Fruit fly (Drosophila melanogaster) whole organism, embryonic: Measurements from ENCODE around the gene Ns4.
A peak's percentile ranks its signal among the peaks of the same experiment; 100 is the strongest.

Experiments
- CG13287 ChIP-seq: fragments of 200-800 bp; sonication (Bioruptor generic); IDR thresholded peaks from 2 replicates; pipeline ENCODE4 v1.3.6; 2022; ENCODE audit warnings: missing biosample characterization, missing genetic modification characterization; ENCODE audit not compliant: partially characterized antibody
- CG13894 ChIP-seq: fragments of 200-800 bp; sonication (Bioruptor generic); optimal IDR thresholded peaks from 3 replicates; lab custom pipeline; 2018; ENCODE audit warnings: missing biosample characterization, mild to moderate bottlenecking, missing genetic modification characterization, moderate library complexity
- CG16813 ChIP-seq: fragments of 200-800 bp; sonication (Bioruptor generic); IDR thresholded peaks from 3 replicates; pipeline ENCODE4 v1.3.6; 2022; ENCODE audit warnings: missing biosample characterization, missing genetic modification characterization; ENCODE audit not compliant: partially characterized antibody
- CG17802 ChIP-seq: fragments of 200-800 bp; sonication (Bioruptor generic); optimal IDR thresholded peaks from 2 replicates; lab custom pipeline; 2018; ENCODE audit warnings: missing biosample characterization, mild to moderate bottlenecking, missing genetic modification characterization, moderate library complexity
- CG1832 ChIP-seq: fragments of 200-800 bp; sonication (Bioruptor generic); optimal IDR thresholded peaks from 2 replicates; lab custom pipeline; 2017; ENCODE audit warnings: missing biosample characterization, mild to moderate bottlenecking, missing genetic modification characterization, inconsistent platforms
- CG30403 ChIP-seq: fragments of 200-800 bp; sonication (Bioruptor generic); optimal IDR thresholded peaks from 3 replicates; lab custom pipeline; 2016; ENCODE audit warnings: missing biosample characterization, missing genetic modification characterization
- CG32772 ChIP-seq: fragments of 200-800 bp; sonication (Bioruptor generic); IDR thresholded peaks from 2 replicates; pipeline ENCODE4 v1.3.6; 2022; ENCODE audit warnings: missing biosample characterization, missing genetic modification characterization
- CG4730 ChIP-seq: fragments of 200-800 bp; sonication (Bioruptor generic); IDR thresholded peaks from 2 replicates; pipeline ENCODE4 v1.3.6; 2022; ENCODE audit warnings: missing biosample characterization, missing genetic modification characterization
- CG5953 ChIP-seq: fragments of 200-800 bp; sonication (Bioruptor generic); IDR thresholded peaks from 2 replicates; pipeline ENCODE4 v1.3.6; 2022; ENCODE audit warnings: missing biosample characterization, missing genetic modification characterization
- CG6791 ChIP-seq: fragments of 200-800 bp; sonication (Bioruptor generic); IDR thresholded peaks from 3 replicates; pipeline ENCODE4 v1.3.6; 2022; ENCODE audit warnings: missing biosample characterization, missing genetic modification characterization; ENCODE audit not compliant: partially characterized antibody
- CG7271 ChIP-seq: fragments of 200-800 bp; sonication (Bioruptor generic); optimal IDR thresholded peaks from 2 replicates; lab custom pipeline; 2018; ENCODE audit warnings: missing biosample characterization, mild to moderate bottlenecking, missing genetic modification characterization, moderate library complexity
- CG8924 ChIP-seq: fragments of 200-800 bp; optimal IDR thresholded peaks from 3 replicates; lab custom pipeline; 2019; ENCODE audit warnings: missing biosample characterization, mild to moderate bottlenecking, missing genetic modification characterization, moderate library complexity
- D19A ChIP-seq: fragments of 200-800 bp; optimal IDR thresholded peaks from 3 replicates; lab custom pipeline; 2019; ENCODE audit warnings: missing biosample characterization, mild to moderate bottlenecking, missing genetic modification characterization, moderate library complexity
- Eip74EF ChIP-seq, 2 experiments: fragments of 200-800 bp in 1 of 2; fragments of >200 bp in 1 of 2; sonication (Bioruptor generic) in 1 of 2; optimal IDR thresholded peaks; 2 replicates each; lab custom pipeline; 2017 to 2019; ENCODE audit warnings: missing biosample characterization in 2 of 2, missing genetic modification characterization in 2 of 2, mild to moderate bottlenecking in 1 of 2, moderate library complexity in 1 of 2
- Fer1 ChIP-seq: fragments of 200-800 bp; sonication (Bioruptor generic); optimal IDR thresholded peaks from 2 replicates; lab custom pipeline; 2017; ENCODE audit warnings: missing biosample characterization, mild to moderate bottlenecking, missing genetic modification characterization
- GATAe ChIP-seq: fragments of 200-800 bp; sonication (Bioruptor generic); conservative IDR thresholded peaks from 2 replicates; pipeline ENCODE4 v1.3.6; 2022; ENCODE audit warnings: missing biosample characterization, missing genetic modification characterization
- Gug ChIP-seq: fragments of 200-800 bp; sonication (Bioruptor generic); IDR thresholded peaks from 4 replicates; pipeline ENCODE4 v1.3.6; 2022; ENCODE audit warnings: missing biosample characterization, missing genetic modification characterization
- Hmx ChIP-seq: fragments of 200-800 bp; sonication (Bioruptor generic); optimal IDR thresholded peaks from 2 replicates; lab custom pipeline; 2016; ENCODE audit warnings: missing biosample characterization, missing genetic modification characterization
- Hr78 ChIP-seq, 2 experiments: fragments of 200-800 bp in 1 of 2; fragments of >200 bp in 1 of 2; sonication (Bioruptor generic) in 1 of 2; optimal IDR thresholded peaks; 2 replicates each; lab custom pipeline; 2017 to 2019; ENCODE audit warnings: missing biosample characterization in 2 of 2, missing genetic modification characterization in 2 of 2, mild to moderate bottlenecking in 1 of 2, moderate library complexity in 1 of 2
- Jarid2 ChIP-seq: fragments of 200-800 bp; sonication (Bioruptor generic); optimal IDR thresholded peaks from 3 replicates; lab custom pipeline; 2017; ENCODE audit warnings: mild to moderate bottlenecking, missing biosample characterization, missing genetic modification reagents, missing genetic modification characterization
- Med ChIP-seq: fragments of 200-800 bp; sonication (Bioruptor generic); peaks from one replicate; lab custom pipeline; 2016; ENCODE audit warnings: missing biosample characterization, missing genetic modification characterization, mild to moderate bottlenecking, inconsistent platforms, moderate library complexity
- Meics ChIP-seq: fragments of 200-800 bp; sonication (Bioruptor generic); optimal IDR thresholded peaks from 2 replicates; lab custom pipeline; 2017; ENCODE audit warnings: missing biosample characterization, mild to moderate bottlenecking, missing genetic modification characterization
- NK7.1 ChIP-seq: fragments of 200-800 bp; sonication (Bioruptor generic); optimal IDR thresholded peaks from 3 replicates; lab custom pipeline; 2016; ENCODE audit warnings: missing biosample characterization, missing genetic modification characterization
- Nf-YA ChIP-seq: fragments of 200-800 bp; sonication (Bioruptor generic); IDR thresholded peaks from 2 replicates; pipeline ENCODE4 v1.3.6; 2022; ENCODE audit warnings: missing biosample characterization, missing genetic modification characterization
- Pdp1 ChIP-seq, 2 experiments: fragments of 200-800 bp; sonication (Bioruptor generic); optimal IDR thresholded peaks; 3 replicates each; lab custom pipeline; 2016; ENCODE audit warnings: missing biosample characterization in 2 of 2, missing genetic modification characterization in 2 of 2, mild to moderate bottlenecking in 1 of 2, moderate library complexity in 1 of 2
- amos ChIP-seq: fragments of 200-800 bp; sonication (Bioruptor generic); IDR thresholded peaks from 2 replicates; pipeline ENCODE4 v1.3.6; 2022; ENCODE audit warnings: missing biosample characterization, missing genetic modification characterization; ENCODE audit not compliant: partially characterized antibody
- cad ChIP-seq: fragments of >200 bp; optimal IDR thresholded peaks from 2 replicates; lab custom pipeline; 2017; ENCODE audit warnings: missing biosample characterization, missing genetic modification characterization
- chinmo ChIP-seq: fragments of 200-800 bp; sonication (Bioruptor generic); IDR thresholded peaks from 4 replicates; pipeline ENCODE4 v1.3.6; 2022; ENCODE audit warnings: missing biosample characterization, missing genetic modification characterization; ENCODE audit not compliant: partially characterized antibody
- corto ChIP-seq: fragments of 200-800 bp; sonication (Bioruptor generic); optimal IDR thresholded peaks from 2 replicates; lab custom pipeline; 2016; ENCODE audit warnings: missing biosample characterization, mild to moderate bottlenecking, missing genetic modification characterization, moderate library complexity
- crol ChIP-seq: fragments of 200-800 bp; sonication (Bioruptor generic); IDR thresholded peaks from 2 replicates; pipeline ENCODE4 v1.3.6; 2022; ENCODE audit warnings: missing biosample characterization, missing genetic modification characterization
- esg ChIP-seq: fragments of 200-800 bp; sonication (Bioruptor generic); conservative IDR thresholded peaks from 2 replicates; pipeline ENCODE4 v1.3.6; 2022; ENCODE audit warnings: missing biosample characterization, missing genetic modification characterization
- fd3F ChIP-seq: fragments of 200-800 bp; sonication (Bioruptor generic); optimal IDR thresholded peaks from 2 replicates; lab custom pipeline; 2018; ENCODE audit warnings: missing biosample characterization, mild to moderate bottlenecking, missing genetic modification characterization, moderate library complexity
- ftz-f1 ChIP-seq: fragments of 200-800 bp; sonication (Bioruptor generic); optimal IDR thresholded peaks from 2 replicates; lab custom pipeline; 2016; ENCODE audit warnings: missing biosample characterization, missing genetic modification characterization
- insv ChIP-seq, 2 experiments: fragments of 200-800 bp; sonication (Bioruptor generic); optimal IDR thresholded peaks; 3 replicates each; lab custom pipeline; 2016 to 2018; ENCODE audit warnings: missing biosample characterization in 2 of 2, missing genetic modification characterization in 2 of 2
- jing ChIP-seq: fragments of 200-800 bp; sonication (Bioruptor generic); optimal IDR thresholded peaks from 2 replicates; lab custom pipeline; 2018; ENCODE audit warnings: missing biosample characterization, mild to moderate bottlenecking, missing genetic modification characterization
- kni ChIP-seq: fragments of 200-800 bp; sonication (Bioruptor generic); optimal IDR thresholded peaks from 3 replicates; lab custom pipeline; 2017; ENCODE audit warnings: mild to moderate bottlenecking, missing biosample characterization, missing genetic modification reagents, missing genetic modification characterization
- lov ChIP-seq, 2 experiments: fragments of 200-800 bp in 1 of 2; fragments of >200 bp in 1 of 2; sonication (Bioruptor generic) in 1 of 2; IDR thresholded peaks in 1 of 2; optimal IDR thresholded peaks in 1 of 2; 2 replicates in 1 of 2; 3 replicates in 1 of 2; pipeline versions ENCODE4 v1.3.6 to Lab custom; 2017 to 2022; ENCODE audit warnings: missing biosample characterization in 1 of 2, missing genetic modification characterization in 1 of 2
- nau ChIP-seq: fragments of 200-800 bp; sonication (Bioruptor generic); optimal IDR thresholded peaks from 3 replicates; lab custom pipeline; 2017; ENCODE audit warnings: missing biosample characterization, mild to moderate bottlenecking, missing genetic modification characterization, missing genetic modification reagents
- org-1 ChIP-seq: fragments of 200-800 bp; sonication (Bioruptor generic); optimal IDR thresholded peaks from 2 replicates; lab custom pipeline; 2017; ENCODE audit warnings: missing biosample characterization, missing genetic modification characterization
- phol ChIP-seq: fragments of 200-800 bp; sonication (Bioruptor generic); optimal IDR thresholded peaks from 3 replicates; lab custom pipeline; 2018; ENCODE audit warnings: missing biosample characterization, mild to moderate bottlenecking, missing genetic modification characterization, moderate library complexity
- pros ChIP-seq: fragments of 200-800 bp; sonication (Bioruptor generic); optimal IDR thresholded peaks from 3 replicates; lab custom pipeline; 2019; ENCODE audit warnings: missing biosample characterization, mild to moderate bottlenecking, missing genetic modification characterization, moderate library complexity
- repo ChIP-seq: fragments of 200-800 bp; sonication (Bioruptor generic); optimal IDR thresholded peaks from 2 replicates; lab custom pipeline; 2016; ENCODE audit warnings: missing biosample characterization, missing genetic modification characterization
- sima ChIP-seq: fragments of 200-800 bp; sonication (Bioruptor generic); optimal IDR thresholded peaks from 2 replicates; lab custom pipeline; 2016; ENCODE audit warnings: missing biosample characterization, missing genetic modification characterization
- stwl ChIP-seq: fragments of 200-800 bp; sonication (Bioruptor generic); optimal IDR thresholded peaks from 3 replicates; lab custom pipeline; 2018; ENCODE audit warnings: missing biosample characterization, mild to moderate bottlenecking, missing genetic modification characterization, moderate library complexity
- toy ChIP-seq: fragments of 200-800 bp; sonication (Bioruptor generic); IDR thresholded peaks from 2 replicates; pipeline ENCODE4 v1.3.6; 2022; ENCODE audit warnings: missing biosample characterization, missing genetic modification characterization
- vvl ChIP-seq: fragments of 200-800 bp; sonication (Bioruptor generic); IDR thresholded peaks from 2 replicates; pipeline ENCODE4 v1.3.6; 2022; ENCODE audit warnings: missing biosample characterization, missing genetic modification characterization
- wdn ChIP-seq: fragments of 200-800 bp; sonication (Bioruptor generic); IDR thresholded peaks from 2 replicates; pipeline ENCODE4 v1.3.6; 2022; ENCODE audit warnings: missing biosample characterization, missing genetic modification characterization
- z ChIP-seq: fragments of 200-800 bp; sonication (Bioruptor generic); IDR thresholded peaks from 3 replicates; pipeline ENCODE4 v1.3.6; 2022; ENCODE audit warnings: missing biosample characterization, missing genetic modification characterization

Gene Ns4

dm6 chr2L:20793881-20794280, 41.6 kb downstream of the Ns4 start (continued):
- TF ChIP-seq lov (optimal IDR thresholded peaks at IDR 0.05; lab: Kevin White, UChicago) (no peak), lov (GFP tag; IDR thresholded peaks at IDR 0.05; lab: Robert Waterston, UW) (no peak), repo (GFP tag; lab: Kevin White, UChicago) (no peak), CG30403 (GFP tag; lab: Kevin White, UChicago) (no peak), CG1832 (GFP tag; lab: Kevin White, UChicago) (no peak)

- TF ChIP-seq CG17802 (no peak), amos (GFP tag; lab: Robert Waterston, UW) (no peak), Eip74EF (GFP tag; optimal IDR thresholded peaks at IDR 0.05; lab: Kevin White, UChicago) (no peak), GATAe (GFP tag; lab: Robert Waterston, UW) (no peak), nau (GFP tag; lab: Kevin White, UChicago) (no peak), Gug (GFP tag; lab: Robert Waterston, UW) (no peak), Nf-YA (GFP tag; lab: Robert Waterston, UW) (no peak), sima (GFP tag; lab: Kevin White, UChicago) (no peak), stwl (tag; lab: Kevin White, UChicago) (no peak), insv (GFP tag; optimal IDR thresholded peaks at IDR 0.05; lab: Kevin White, UChicago) (no peak), z (GFP tag; lab: Robert Waterston, UW) (peak; percentile 67; the same call in 1 of the 3 replicates), CG13894 (tag; lab: Kevin White, UChicago) (peak; percentile 9), chinmo (GFP tag; lab: Robert Waterston, UW) (peak; percentile 66; the same call in 2 of the 4 replicates), CG6791 (GFP tag; lab: Robert Waterston, UW) (peak; percentile 25; the same call in 1 of the 3 replicates), vvl (GFP tag; lab: Robert Waterston, UW) (peak; percentile 60; the same call in 1 of the 2 replicates), crol (no peak), toy (no peak), esg (no peak), Pdp1 (GFP tag; optimal IDR thresholded peaks at IDR 0.05; lab: Kevin White, UChicago) (peak in 1 of 2 experiments; percentile 56), CG5953 (GFP tag; lab: Robert Waterston, UW) (no peak), Meics (no peak), CG16813 (GFP tag; lab: Robert Waterston, UW) (no peak), CG13287 (GFP tag; lab: Robert Waterston, UW) (no peak), CG4730 (GFP tag; lab: Robert Waterston, UW) (0 out of 2 replicates have a peak, but pooled peaks have one; percentile 7), D19A (no peak), CG7271 (tag; lab: Kevin White, UChicago) (no peak), kni (GFP tag; lab: Kevin White, UChicago) (peak; percentile 22), org-1 (GFP tag; lab: Kevin White, UChicago) (no peak), CG8924 (no peak), CG32772 (GFP tag; lab: Robert Waterston, UW) (no peak), cad (GFP tag; lab: Kevin White, UChicago) (no peak), corto (no peak), Hmx (no peak), Hr78 (GFP tag; optimal IDR thresholded peaks at IDR 0.05; lab: Kevin White, UChicago) (no peak), wdn (GFP tag; lab: Robert Waterston, UW) (no peak), fd3F (no peak), NK7.1 (GFP tag; lab: Kevin White, UChicago) (no peak), Fer1 (GFP tag; lab: Kevin White, UChicago) (no peak), phol (tag; lab: Kevin White, UChicago) (no peak), Jarid2 (GFP tag; lab: Kevin White, UChicago) (no peak), jing (no peak), Med (GFP tag; lab: Kevin White, UChicago) (peak; percentile 15), pros (peak; percentile 64), ftz-f1 (GFP tag; lab: Kevin White, UChicago) (no peak)
Measured at dm6 chr2L:20794656-20795055, 42.4 kb downstream of the Ns4 start.
